Fruit fly (Drosophila melanogaster): ENCODE measurements around the gene mbf1.

Gene mbf1

dm6 chr3L:16584074-16584578, 9.9 kb downstream of the mbf1 start, which contains the start of gene UQCR-C2 (continued):
- TF ChIP-seq Atf3 (GFP tag; optimal IDR thresholded peaks at IDR 0.05) (no peak), btn (GFP tag; optimal IDR thresholded peaks at IDR 0.05) (no peak), Abd-B (GFP tag; optimal IDR thresholded peaks at IDR 0.05) (peak; percentile 65), tna (GFP tag; IDR thresholded peaks at IDR 0.05; ENCODE audit: partially characterized antibody) (no peak), kni (GFP tag; optimal IDR thresholded peaks at IDR 0.05) (no peak), CG32767 (GFP tag; IDR thresholded peaks at IDR 0.05) (no peak), CG8290 (GFP tag; optimal IDR thresholded peaks at IDR 0.05) (peak; percentile 44), CG8290 (tag; optimal IDR thresholded peaks at IDR 0.05) (peak in 1 of 2 experiments; percentile 61), HHEX (GFP tag; optimal IDR thresholded peaks at IDR 0.05) (no peak), Dfd (GFP tag; optimal IDR thresholded peaks at IDR 0.05) (no peak), az2 (GFP tag; optimal IDR thresholded peaks at IDR 0.05) (no peak), CG1024 (GFP tag; IDR thresholded peaks at IDR 0.05) (no peak), CG17802 (tag; optimal IDR thresholded peaks at IDR 0.05) (no peak), mam (GFP tag; optimal IDR thresholded peaks at IDR 0.05) (no peak), kah (GFP tag; optimal IDR thresholded peaks at IDR 0.05) (no peak), gt (GFP tag; IDR thresholded peaks at IDR 0.05) (no peak), al (GFP tag; IDR thresholded peaks at IDR 0.05) (no peak), stwl (tag; optimal IDR thresholded peaks at IDR 0.05) (peak; percentile 71), CG9817 (tag; optimal IDR thresholded peaks at IDR 0.05) (no peak), Side (GFP tag; optimal IDR thresholded peaks at IDR 0.05) (peak; percentile 1), abd-A (tag; optimal IDR thresholded peaks at IDR 0.05) (no peak), CG11093 (GFP tag; IDR thresholded peaks at IDR 0.05) (no peak), gce (GFP tag; IDR thresholded peaks at IDR 0.05) (no peak), CG15269 (tag; optimal IDR thresholded peaks at IDR 0.05) (no peak), tgo (GFP tag; IDR thresholded peaks at IDR 0.05) (no peak), CG2129 (GFP tag; IDR thresholded peaks at IDR 0.05; ENCODE audit: partially characterized antibody) (no peak), CG16815 (GFP tag; optimal IDR thresholded peaks at IDR 0.05) (no peak), unc-4 (GFP tag; IDR thresholded peaks at IDR 0.05; ENCODE audit: partially characterized antibody) (peak; percentile 38; the same call in 1 of the 2 replicates), HLH54F (GFP tag; optimal IDR thresholded peaks at IDR 0.05) (peak; percentile 11), phol (tag; optimal IDR thresholded peaks at IDR 0.05) (peak; percentile 46), lov (optimal IDR thresholded peaks at IDR 0.05) (no peak), lov (GFP tag; IDR thresholded peaks at IDR 0.05) (no peak), CG14014 (GFP tag; IDR thresholded peaks at IDR 0.05) (peak; percentile 19; the same call in 1 of the 2 replicates), kay (GFP tag; optimal IDR thresholded peaks at IDR 0.05) (no peak), inv (GFP tag; IDR thresholded peaks at IDR 0.05; ENCODE audit: partially characterized antibody) (no peak), mld (GFP tag; IDR thresholded peaks at IDR 0.05; ENCODE audit: partially characterized antibody) (0 out of 3 replicates have a peak, but pooled peaks have one; percentile 16), CG7928 (GFP tag; optimal IDR thresholded peaks at IDR 0.05) (peak; percentile 37), gcm2 (GFP tag; optimal IDR thresholded peaks at IDR 0.05) (no peak), vnd (GFP tag; IDR thresholded peaks at IDR 0.05; ENCODE audit: partially characterized antibody) (no peak), CG4854 (GFP tag; optimal IDR thresholded peaks at IDR 0.05) (no peak), CG17385 (GFP tag; optimal IDR thresholded peaks at IDR 0.05) (no peak), gsb-n (tag; optimal IDR thresholded peaks at IDR 0.05) (no peak), Sry-β (GFP tag; optimal IDR thresholded peaks at IDR 0.05) (peak; percentile 34), oc (tag; optimal IDR thresholded peaks at IDR 0.05) (no peak), Optix (GFP tag; IDR thresholded peaks at IDR 0.05) (no peak), PHDP (tag; optimal IDR thresholded peaks at IDR 0.05) (peak; percentile 40), Atf6 (GFP tag; IDR thresholded peaks at IDR 0.05) (no peak), ind (GFP tag; optimal IDR thresholded peaks at IDR 0.05) (no peak), zfh1 (GFP tag; IDR thresholded peaks at IDR 0.05) (no peak), CG12391 (tag; optimal IDR thresholded peaks at IDR 0.05) (peak; percentile 35), CG15696 (tag; optimal IDR thresholded peaks at IDR 0.05) (no peak)

Measured in whole organism, embryonic.